Worm (Caenorhabditis elegans) whole organism, L4/young adult: ENCODE measurements around the gene srw-22.
"Not testable (repeated sequence)": the region's sequence is repeated elsewhere in the genome, so short reads cannot be mapped to it uniquely, and the experiment has no call there.

Experiments used
- W03F9.2 ChIP-seq: fragments of 150-350 bp; optimal IDR thresholded peaks from 2 replicates; lab custom pipeline; 2014; ENCODE audit warnings: missing biosample characterization, missing genetic modification characterization
- dao-5 ChIP-seq: sonication (generic microtip); optimal IDR thresholded peaks from 2 replicates; lab custom pipeline; 2016; ENCODE audit warnings: missing genotype, missing genetic modification characterization, moderate library complexity, missing compliant biosample characterization
- him-1 ChIP-seq: sonication (generic microtip); optimal IDR thresholded peaks from 2 replicates; lab custom pipeline; 2016; ENCODE audit warnings: missing genotype, missing genetic modification reagents, missing genetic modification characterization, missing compliant biosample characterization

srw-22 gene

ce11 chrV:15268302-15268701 lies at the start of gene srw-22:
TSS of gene srw-22 (plus strand) at chrV:15268602.
- TF ChIP-seq dao-5 = no peak
- no peak for TF ChIP-seq W03F9.2 (tag; lab: Kevin White, UChicago)
- no peak for TF ChIP-seq him-1 (tag; lab: Kevin White, UChicago)

ce11 chrV:15221330-15221729 lies 47.1 kb upstream of the srw-22 start, which contains the start of gene irld-25:
TSS of gene irld-25 (plus strand) at chrV:15221630.
- TF ChIP-seq dao-5 = no peak

- TF ChIP-seq him-1 (tag; lab: Kevin White, UChicago) (no peak), W03F9.2 (tag; lab: Kevin White, UChicago) (no peak), dao-5 (no peak)
Measured at ce11 chrV:15223668-15224067, 44.7 kb upstream of the srw-22 start, which contains the start of gene srw-24. TSS of gene srw-24 (plus strand) at chrV:15223968.

ce11 chrV:15225650-15226049 lies 42.8 kb upstream of the srw-22 start, which contains the start of gene srw-14:
TSS of gene srw-14 (plus strand) at chrV:15225950.
- no peak for TF ChIP-seq W03F9.2 (tag; lab: Kevin White, UChicago)
- no peak for TF ChIP-seq him-1 (tag; lab: Kevin White, UChicago)
- no peak for TF ChIP-seq dao-5

- no peak for TF ChIP-seq him-1 (tag; lab: Kevin White, UChicago)
Measured at ce11 chrV:15226206-15226605, 42.2 kb upstream of the srw-22 start.

ce11 chrV:15230243-15230642 lies 38.2 kb upstream of the srw-22 start, which contains the start of gene srw-15:
TSS of gene srw-15 (plus strand) at chrV:15230543.
- TF ChIP-seq dao-5 (no peak), him-1 (tag; lab: Kevin White, UChicago) (no peak), W03F9.2 (tag; lab: Kevin White, UChicago) (no peak)

- no peak for TF ChIP-seq dao-5
- no peak for TF ChIP-seq him-1 (tag; lab: Kevin White, UChicago)
- no peak for TF ChIP-seq W03F9.2 (tag; lab: Kevin White, UChicago)
Measured at ce11 chrV:15232200-15232599, 36.2 kb upstream of the srw-22 start, which contains the start of gene srw-13. TSS of gene srw-13 (plus strand) at chrV:15232500.

- no peak for TF ChIP-seq dao-5
- no peak for TF ChIP-seq W03F9.2 (tag; lab: Kevin White, UChicago)
- no peak for TF ChIP-seq him-1 (tag; lab: Kevin White, UChicago)
Measured at ce11 chrV:15235661-15236060, 32.7 kb upstream of the srw-22 start, which contains the start of gene nhr-164. TSS of gene nhr-164 (minus strand) at chrV:15235761.

- TF ChIP-seq W03F9.2 (tag; lab: Kevin White, UChicago) (no peak), him-1 (tag; lab: Kevin White, UChicago) (no peak), dao-5 (no peak)
Measured at ce11 chrV:15238552-15238951, 29.9 kb upstream of the srw-22 start, which contains the start of gene srw-12. TSS of gene srw-12 (minus strand) at chrV:15238652.

- no peak for TF ChIP-seq him-1 (tag; lab: Kevin White, UChicago)
- TF ChIP-seq W03F9.2 (tag; lab: Kevin White, UChicago) = no peak
- TF ChIP-seq dao-5 = no peak
Measured at ce11 chrV:15240215-15240614, 28.2 kb upstream of the srw-22 start, which contains the start of gene srw-11. TSS of gene srw-11 (minus strand) at chrV:15240315.

ce11 chrV:15241259-15241658 lies 27.1 kb upstream of the srw-22 start, which contains the start of gene chil-12:
TSS of gene chil-12 (plus strand) at chrV:15241559.
- TF ChIP-seq him-1 (tag; lab: Kevin White, UChicago) (no peak), dao-5 (no peak), W03F9.2 (tag; lab: Kevin White, UChicago) (no peak)

- TF ChIP-seq dao-5 (no peak), him-1 (tag; lab: Kevin White, UChicago) (no peak), W03F9.2 (tag; lab: Kevin White, UChicago) (no peak)
Measured at ce11 chrV:15244456-15244855, 23.9 kb upstream of the srw-22 start, which contains the start of gene kin-30. TSS of gene kin-30 (plus strand) at chrV:15244756.

- TF ChIP-seq dao-5; W03F9.2 (tag; lab: Kevin White, UChicago); him-1 (tag; lab: Kevin White, UChicago): not testable (repeated sequence)
Measured at ce11 chrV:15250304-15250703, 18.1 kb upstream of the srw-22 start, which contains the start of gene srd-28. TSS of gene srd-28 (plus strand) at chrV:15250604.

- TF ChIP-seq W03F9.2 (tag; lab: Kevin White, UChicago) (no peak), dao-5 (no peak), him-1 (tag; lab: Kevin White, UChicago) (no peak)
Measured at ce11 chrV:15252082-15252481, 16.3 kb upstream of the srw-22 start, which contains the start of gene srbc-76. TSS of gene srbc-76 (plus strand) at chrV:15252382.

ce11 chrV:15253529-15253928 lies 14.9 kb upstream of the srw-22 start, which contains the start of gene srbc-75:
TSS of gene srbc-75 (plus strand) at chrV:15253829.
- no peak for TF ChIP-seq dao-5
